Fruit fly (Drosophila melanogaster) Kc167 (cell line): ENCODE results near the gene CG14452.
"Not testable (repeated sequence)": the region's sequence is repeated elsewhere in the genome, so short reads cannot be mapped to it uniquely, and the experiment has no call there.

Experiments
- Myc ChIP-seq: fragments of >200 bp; optimal IDR thresholded peaks from 2 replicates; lab custom pipeline; 2017; ENCODE audit warnings: missing external identifiers
- Sin3A ChIP-seq: fragments of >200 bp; optimal IDR thresholded peaks from 2 replicates; lab custom pipeline; 2018; ENCODE audit warnings: missing external identifiers
- h ChIP-seq: fragments of >200 bp; optimal IDR thresholded peaks from 3 replicates; lab custom pipeline; 2018; ENCODE audit warnings: missing external identifiers
- insv ChIP-seq: fragments of >200 bp; optimal IDR thresholded peaks from 3 replicates; lab custom pipeline; 2018; ENCODE audit warnings: missing external identifiers
- psq ChIP-seq: fragments of >200 bp; optimal IDR thresholded peaks from 2 replicates; lab custom pipeline; 2017; ENCODE audit warnings: missing external identifiers
- ttk ChIP-seq: sonication (Bioruptor generic); optimal IDR thresholded peaks from 2 replicates; lab custom pipeline; 2017; ENCODE audit warnings: missing external identifiers

The CG14452 gene

DNA sequence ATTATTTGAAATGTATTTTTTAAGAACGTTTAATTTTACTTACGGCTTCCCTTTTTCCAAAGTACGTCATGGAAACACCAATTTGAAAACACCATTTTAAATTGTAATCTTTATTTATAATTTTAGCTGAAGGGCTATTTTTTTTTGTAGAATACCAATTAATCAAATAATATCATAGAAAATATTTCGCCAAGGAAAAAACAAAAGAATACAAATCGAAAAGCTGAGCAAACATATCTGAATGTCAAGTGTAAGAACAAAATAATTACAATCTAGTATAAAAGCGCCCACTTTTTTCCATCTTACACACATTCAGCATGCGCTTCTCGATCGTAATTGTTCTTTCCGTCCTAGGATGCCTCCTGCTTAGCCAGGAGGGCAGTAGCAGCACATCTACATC lies at the start of gene CG14452:
Gene CG14452, plus strand, starts transcription at position 301 of the 400 bp plus-strand sequence.
- no peak for TF ChIP-seq h (lab: Kevin White, UChicago)
- no peak for TF ChIP-seq psq (lab: Kevin White, UChicago)
- TF ChIP-seq insv, result no peak
- no peak for TF ChIP-seq Sin3A
- no peak for TF ChIP-seq Myc
- no peak for TF ChIP-seq ttk

dm6 chr3L:22646007-22646406 lies 49.7 kb upstream of the CG14452 start, which contains the start of gene CG33767:
Gene CG33767, plus strand, starts transcription at chr3L:22646307.
- no peak for TF ChIP-seq psq (lab: Kevin White, UChicago)
- no peak for TF ChIP-seq insv
- no peak for TF ChIP-seq h (lab: Kevin White, UChicago)
- TF ChIP-seq Sin3A, result no peak
- TF ChIP-seq ttk, result no peak

dm6 chr3L:22646863-22647262 lies 48.9 kb upstream of the CG14452 start, which contains the start of gene CG33768:
Gene CG33768, plus strand, starts transcription at chr3L:22647163.
- TF ChIP-seq psq (lab: Kevin White, UChicago), result no peak
- no peak for TF ChIP-seq h (lab: Kevin White, UChicago)
- no peak for TF ChIP-seq insv
- TF ChIP-seq Myc, result no peak
- TF ChIP-seq Sin3A, result no peak
- TF ChIP-seq ttk, result no peak

dm6 chr3L:22647627-22648026 lies 48.1 kb upstream of the CG14452 start, which contains the start of gene CG33769:
Gene CG33769, plus strand, starts transcription at chr3L:22647927.
- TF ChIP-seq insv (no peak), psq (lab: Kevin White, UChicago) (no peak), h (lab: Kevin White, UChicago) (no peak), Myc (no peak), ttk (no peak), Sin3A (no peak)

- no peak for TF ChIP-seq psq (lab: Kevin White, UChicago)
- no peak for TF ChIP-seq Myc
- TF ChIP-seq Sin3A, result no peak
- no peak for TF ChIP-seq ttk
- TF ChIP-seq insv, result no peak
- no peak for TF ChIP-seq h (lab: Kevin White, UChicago)
Observed at dm6 chr3L:22648372-22648771, 47.4 kb upstream of the CG14452 start, which contains the start of gene CG33770. Gene CG33770, plus strand, starts transcription at chr3L:22648672.

DNA sequence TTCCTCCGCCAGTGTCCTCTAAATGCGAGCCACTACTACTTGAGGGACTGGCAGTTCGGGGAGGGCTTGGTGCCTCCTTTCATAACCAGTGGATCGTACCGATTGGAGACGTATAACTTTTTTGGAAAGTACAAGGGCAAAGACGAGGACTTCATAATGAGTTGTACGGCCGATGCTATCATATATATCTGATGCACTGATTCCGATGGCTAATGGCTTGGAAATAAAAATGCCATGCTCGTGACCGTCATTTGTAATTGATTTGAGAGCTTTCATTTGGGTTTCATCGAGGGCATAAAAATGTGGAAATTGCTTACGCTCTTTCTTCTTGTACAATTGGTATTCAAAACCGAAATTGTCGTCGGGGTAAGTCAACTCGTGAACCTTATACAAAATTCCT lies 46.7 kb upstream of the CG14452 start, which contains the start of gene CG33771:
Gene CG33771, plus strand, starts transcription at position 301 of the 400 bp plus-strand sequence.
- TF ChIP-seq psq (lab: Kevin White, UChicago), result no peak

DNA sequence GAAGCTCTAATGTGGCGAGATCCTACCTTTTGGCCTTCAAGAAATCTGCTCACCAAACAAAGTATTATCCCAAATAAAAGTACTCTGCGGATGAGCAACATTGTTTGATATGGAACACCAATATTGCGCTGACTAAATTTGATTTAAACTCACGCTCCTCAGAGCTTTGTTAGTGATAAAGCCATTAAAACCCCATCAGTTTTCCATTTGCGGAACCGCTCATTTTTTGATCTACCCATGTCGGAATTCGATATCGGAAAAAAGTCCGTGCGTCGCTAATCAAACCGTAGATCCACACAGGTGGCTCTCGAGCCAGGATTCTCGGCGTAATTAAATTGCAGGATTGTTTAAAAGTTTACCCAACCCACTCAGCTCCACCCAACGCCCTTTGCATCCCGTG lies 43.3 kb upstream of the CG14452 start, which contains the start of gene CG33772:
Gene CG33772, minus strand, starts transcription at position 101 of the 400 bp plus-strand sequence.
- TF ChIP-seq psq (lab: Kevin White, UChicago) (no peak), Myc (no peak), Sin3A (no peak), insv (no peak), h (lab: Kevin White, UChicago) (no peak), ttk (no peak)

- TF ChIP-seq ttk, result no peak
- no peak for TF ChIP-seq h (lab: Kevin White, UChicago)
- no peak for TF ChIP-seq Myc
- TF ChIP-seq insv, result no peak
- no peak for TF ChIP-seq psq (lab: Kevin White, UChicago)
- TF ChIP-seq Sin3A, result no peak
Observed at dm6 chr3L:22665110-22665509, 30.6 kb upstream of the CG14452 start.

- TF ChIP-seq ttk (no peak), psq (lab: Kevin White, UChicago) (no peak), Sin3A (no peak), insv (no peak), h (lab: Kevin White, UChicago) (no peak)
Observed at dm6 chr3L:22669275-22670006, 26.3 kb upstream of the CG14452 start, which contains the start of gene Jhbp6. Gene Jhbp6, plus strand, starts transcription at chr3L:22669956.

dm6 chr3L:22670174-22670573 lies 25.6 kb upstream of the CG14452 start:
- TF ChIP-seq insv, result no peak

DNA sequence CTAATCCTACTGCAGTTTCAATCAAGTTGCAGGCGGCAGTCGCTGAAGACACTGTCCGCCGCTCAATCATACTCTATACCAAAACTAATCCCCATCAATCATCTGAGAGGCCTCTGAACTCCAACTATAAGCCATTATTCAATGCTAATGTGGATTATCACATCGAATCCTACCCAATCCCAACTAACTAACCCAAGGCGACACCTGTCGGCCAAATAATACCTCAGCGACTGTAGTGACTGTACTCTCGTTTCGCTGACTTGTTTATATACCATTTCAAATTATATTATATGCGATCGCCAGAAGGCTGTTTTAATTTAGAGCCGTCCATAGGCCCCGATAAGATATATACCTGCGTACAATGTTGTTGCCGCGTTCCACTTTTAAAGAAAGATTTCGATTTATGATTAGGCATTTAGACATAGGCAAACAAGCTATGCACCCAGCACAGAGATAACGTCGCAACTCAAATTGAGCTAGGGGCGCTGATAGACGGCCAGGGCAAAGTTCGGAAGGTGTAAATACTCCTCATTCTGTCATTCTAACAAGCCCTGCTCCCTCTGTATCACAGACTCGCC lies 24.0 kb upstream of the CG14452 start:
- TF ChIP-seq psq (lab: Kevin White, UChicago) (no peak), Myc (no peak), insv (no peak), ttk (no peak), Sin3A (no peak), h (lab: Kevin White, UChicago) (no peak)

- TF ChIP-seq Sin3A (no peak), ttk (no peak), h (lab: Kevin White, UChicago) (no peak), psq (lab: Kevin White, UChicago) (no peak), insv (no peak), Myc (no peak)
Observed at dm6 chr3L:22680932-22681331, 14.8 kb upstream of the CG14452 start.

dm6 chr3L:22686987-22687386 lies 8.8 kb upstream of the CG14452 start, which contains the start of the genes CG14455 and CG14456:
Gene CG14455, minus strand, starts transcription at chr3L:22687087.
Gene CG14456, plus strand, starts transcription at chr3L:22687222.
- TF ChIP-seq Sin3A, result no peak

DNA sequence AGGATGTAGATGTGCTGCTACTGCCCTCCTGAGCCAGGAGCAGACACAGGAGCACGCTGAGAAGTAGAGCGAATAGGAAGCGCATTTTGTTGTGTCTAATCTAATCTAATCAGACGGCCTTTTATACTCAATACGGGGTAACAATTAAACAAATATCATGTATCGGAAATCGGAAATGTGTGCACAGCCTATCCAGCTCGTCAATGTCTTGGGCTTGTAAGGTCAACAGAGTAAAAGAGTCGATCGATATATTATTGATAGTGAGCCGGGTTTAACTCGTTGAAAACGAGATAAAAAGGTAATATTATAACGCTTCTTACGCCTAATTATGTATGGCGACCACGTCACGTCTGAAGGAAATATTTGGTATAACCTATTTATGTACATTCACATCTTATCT lies 3.3 kb upstream of the CG14452 start, which contains the start of gene CG14454:
Gene CG14454, minus strand, starts transcription at position 101 of the 400 bp plus-strand sequence.
- TF ChIP-seq Myc, ttk, insv: not testable (repeated sequence)
